Fruit fly (Drosophila melanogaster): ENCODE measurements around the gene CG43797.

CG43797 gene

dm6 chr2L:4030236-4030943 lies 30.6 kb downstream of the CG43797 start:
- TF ChIP-seq CG34406 (GFP tag; optimal IDR thresholded peaks at IDR 0.05) (peak; percentile 27), Sox14 (GFP tag; optimal IDR thresholded peaks at IDR 0.05) (peak; percentile 89), Hr39 (GFP tag; optimal IDR thresholded peaks at IDR 0.05) (peak; percentile 61), CG7368 (GFP tag; optimal IDR thresholded peaks at IDR 0.05) (peak; percentile 61), esn (GFP tag; optimal IDR thresholded peaks at IDR 0.05) (peak; percentile 50), fd59A (GFP tag; optimal IDR thresholded peaks at IDR 0.05) (peak; percentile 55), CG8319 (GFP tag; optimal IDR thresholded peaks at IDR 0.05) (peak; percentile 14), Sox102F (GFP tag; optimal IDR thresholded peaks at IDR 0.05) (peak; percentile 20), CG6792 (GFP tag; optimal IDR thresholded peaks at IDR 0.05) (peak; percentile 38), lz (GFP tag; optimal IDR thresholded peaks at IDR 0.05) (peak; percentile 64), ss (GFP tag; optimal IDR thresholded peaks at IDR 0.05) (peak in 1 of 2 experiments; percentile 2), CG6808 (GFP tag; optimal IDR thresholded peaks at IDR 0.05) (peak; percentile 59), CG9139 (GFP tag; optimal IDR thresholded peaks at IDR 0.05) (no peak), achi (GFP tag; optimal IDR thresholded peaks at IDR 0.05) (peak; percentile 88), CG8119 (GFP tag; IDR thresholded peaks at IDR 0.05) (peak; percentile 98), CG4318 (GFP tag; optimal IDR thresholded peaks at IDR 0.05) (peak; percentile 96), Ets96B (tag; optimal IDR thresholded peaks at IDR 0.05) (peak; percentile 72), pdm3 (GFP tag; optimal IDR thresholded peaks at IDR 0.05) (peak; percentile 88), CG11902 (GFP tag; optimal IDR thresholded peaks at IDR 0.05) (no peak), CG3919 (GFP tag; optimal IDR thresholded peaks at IDR 0.05) (peak; percentile 85), CG3032 (tag; optimal IDR thresholded peaks at IDR 0.05) (peak; percentile 75), cyc (GFP tag; optimal IDR thresholded peaks at IDR 0.05) (peak; percentile 51), CG6854 (GFP tag; optimal IDR thresholded peaks at IDR 0.05) (peak; percentile 37), net (GFP tag; optimal IDR thresholded peaks at IDR 0.05) (peak; percentile 85), CG11762 (GFP tag; optimal IDR thresholded peaks at IDR 0.05; ENCODE audit: insufficient read depth) (peak; percentile 74), Hr4 (GFP tag; optimal IDR thresholded peaks at IDR 0.05) (peak; percentile 98), Eip78C (GFP tag) (peak; percentile 93), CG31627 (GFP tag; optimal IDR thresholded peaks at IDR 0.05) (peak; percentile 40), OdsH (GFP tag; optimal IDR thresholded peaks at IDR 0.05) (peak; percentile 90), Sox15 (GFP tag; optimal IDR thresholded peaks at IDR 0.05) (no peak), Eip93F (GFP tag; optimal IDR thresholded peaks at IDR 0.05) (no peak), acj6 (GFP tag; optimal IDR thresholded peaks at IDR 0.05) (peak; percentile 78), CG1621 (tag; optimal IDR thresholded peaks at IDR 0.05) (peak; percentile 40), dsx (GFP tag; optimal IDR thresholded peaks at IDR 0.05; ENCODE audit: poor library complexity, severe bottlenecking) (peak; percentile 64), Gug (GFP tag; IDR thresholded peaks at IDR 0.05) (peak; percentile 96), CG6276 (GFP tag; optimal IDR thresholded peaks at IDR 0.05) (peak; percentile 95), Met (GFP tag; optimal IDR thresholded peaks at IDR 0.05) (peak; percentile 33), fd85E (GFP tag; optimal IDR thresholded peaks at IDR 0.05) (no peak), CG10669 (GFP tag; optimal IDR thresholded peaks at IDR 0.05) (peak; percentile 58), CG8632 (GFP tag; optimal IDR thresholded peaks at IDR 0.05) (peak; percentile 48), Eip75B (GFP tag; optimal IDR thresholded peaks at IDR 0.05) (peak; percentile 45), Smox (GFP tag; optimal IDR thresholded peaks at IDR 0.05) (no peak), vri (GFP tag; optimal IDR thresholded peaks at IDR 0.05) (peak; percentile 13), CG10631 (GFP tag; optimal IDR thresholded peaks at IDR 0.05) (peak; percentile 87), eg (GFP tag; IDR thresholded peaks at IDR 0.05) (peak; percentile 98), Blimp-1 (GFP tag; optimal IDR thresholded peaks at IDR 0.05) (no peak), CG11294 (GFP tag; IDR thresholded peaks at IDR 0.05) (peak; percentile 95), fkh (GFP tag; optimal IDR thresholded peaks at IDR 0.05) (no peak), Hr38 (GFP tag; optimal IDR thresholded peaks at IDR 0.05) (peak; percentile 57), topi (GFP tag; optimal IDR thresholded peaks at IDR 0.05) (peak; percentile 51), dac (GFP tag; optimal IDR thresholded peaks at IDR 0.05) (peak; percentile 97)
